Fruit fly (Drosophila melanogaster): ENCODE results near the gene wake.

DNA sequence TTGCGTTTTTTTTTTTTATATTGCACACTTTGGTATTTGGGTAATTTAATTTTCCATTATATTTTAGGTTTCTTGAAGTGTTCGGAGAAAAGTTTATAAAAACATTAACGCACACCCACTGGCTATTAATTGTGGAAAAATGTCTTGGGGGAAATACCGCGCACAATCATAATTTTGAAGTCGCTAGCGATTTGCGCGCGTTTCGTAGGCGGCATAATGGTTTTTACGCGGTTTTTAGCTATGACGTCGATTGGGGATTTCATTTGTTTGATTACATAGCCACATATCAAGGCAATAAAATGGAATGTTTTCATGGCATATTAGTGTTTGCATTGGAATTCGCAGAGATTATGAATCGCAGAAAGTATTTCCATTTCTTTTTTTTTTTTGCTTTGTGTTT, 7.4 kb upstream of the wake start:
- TF ChIP-seq tj (GFP tag; optimal IDR thresholded peaks at IDR 0.05): no peak
- TF ChIP-seq Clk (GFP tag; optimal IDR thresholded peaks at IDR 0.05): no peak
- no peak for TF ChIP-seq CG12768 (GFP tag; optimal IDR thresholded peaks at IDR 0.05)
- no peak for TF ChIP-seq CG7045 (GFP tag; optimal IDR thresholded peaks at IDR 0.05)
- TF ChIP-seq CG33017 (tag; optimal IDR thresholded peaks at IDR 0.05): no peak
- no peak for TF ChIP-seq ovo (GFP tag; optimal IDR thresholded peaks at IDR 0.05)
- TF ChIP-seq CG5204 (GFP tag; optimal IDR thresholded peaks at IDR 0.05): no peak
- no peak for TF ChIP-seq toe (GFP tag; optimal IDR thresholded peaks at IDR 0.05)
